Worm (Caenorhabditis elegans) whole organism, L2 larva: ENCODE measurements around the gene mrps-26.

ENCODE experiments used
- C34F6.9 ChIP-seq: fragments of 150-350 bp; optimal IDR thresholded peaks from 2 replicates; lab custom pipeline; 2014; ENCODE audit warnings: missing biosample characterization, missing genetic modification characterization
- F13H6.1 ChIP-seq: sonication (generic microtip); optimal IDR thresholded peaks from 2 replicates; lab custom pipeline; 2016; ENCODE audit warnings: missing genetic modification characterization, missing compliant biosample characterization
- R02D3.7 ChIP-seq: fragments of 150-350 bp; optimal IDR thresholded peaks from 2 replicates; lab custom pipeline; 2014; ENCODE audit warnings: missing biosample characterization, missing genetic modification characterization
- Y55F3AM.14 ChIP-seq: fragments of 200-800 bp; sonication (Bioruptor generic); optimal IDR thresholded peaks from 2 replicates; lab custom pipeline; 2018; ENCODE audit warnings: mild to moderate bottlenecking, missing genetic modification characterization, missing compliant biosample characterization
- alr-1 ChIP-seq: fragments of 150-350 bp; optimal IDR thresholded peaks from 2 replicates; lab custom pipeline; 2014; ENCODE audit warnings: missing biosample characterization, missing genetic modification characterization
- aly-2 ChIP-seq: fragments of 150-350 bp; optimal IDR thresholded peaks from 2 replicates; lab custom pipeline; 2014; ENCODE audit warnings: missing biosample characterization, missing genetic modification characterization
- ama-1 ChIP-seq: fragments of 150-350 bp; optimal IDR thresholded peaks from 2 replicates; lab custom pipeline; 2018; ENCODE audit warnings: inconsistent platforms
- blmp-1 ChIP-seq: sonication (generic microtip); optimal IDR thresholded peaks from 2 replicates; lab custom pipeline; 2017; ENCODE audit warnings: missing genetic modification characterization, mild to moderate bottlenecking, missing compliant biosample characterization, antibody characterized with exemption, moderate library complexity; ENCODE audit not compliant: insufficient read depth
- ceh-16 ChIP-seq: fragments of 150-350 bp; optimal IDR thresholded peaks from 2 replicates; lab custom pipeline; 2014; ENCODE audit warnings: missing biosample characterization, missing genetic modification characterization
- crh-2 ChIP-seq: sonication (generic microtip); optimal IDR thresholded peaks from 2 replicates; lab custom pipeline; 2017; ENCODE audit warnings: missing biosample characterization, missing genetic modification characterization
- egl-27 ChIP-seq: sonication (generic microtip); optimal IDR thresholded peaks from 3 replicates; lab custom pipeline; 2017; ENCODE audit warnings: missing biosample characterization, missing genetic modification reagents, missing genetic modification characterization
- elt-1 ChIP-seq: fragments of 150-350 bp; optimal IDR thresholded peaks from 2 replicates; lab custom pipeline; 2014; ENCODE audit warnings: missing biosample characterization, missing genetic modification characterization
- elt-3 ChIP-seq: sonication (generic microtip); optimal IDR thresholded peaks from 2 replicates; lab custom pipeline; 2017; ENCODE audit warnings: missing biosample characterization, missing genetic modification characterization
- gmeb-1 ChIP-seq: fragments of 150-350 bp; optimal IDR thresholded peaks from 2 replicates; lab custom pipeline; 2014; ENCODE audit warnings: missing biosample characterization, missing genetic modification characterization
- lin-11 ChIP-seq: fragments of 150-350 bp; sonication (generic microtip); optimal IDR thresholded peaks from 2 replicates; lab custom pipeline; 2014; ENCODE audit warnings: missing biosample characterization, missing genetic modification characterization, inconsistent platforms, mixed read lengths
- lin-13 ChIP-seq: fragments of 150-350 bp; optimal IDR thresholded peaks from 2 replicates; lab custom pipeline; 2014; ENCODE audit warnings: missing biosample characterization, missing genetic modification reagents, missing genetic modification characterization
- lin-39 ChIP-seq: fragments of 150-350 bp; optimal IDR thresholded peaks from 2 replicates; lab custom pipeline; 2014; ENCODE audit warnings: missing biosample characterization, missing genetic modification reagents, missing genetic modification characterization
- lsy-2 ChIP-seq, 2 experiments: fragments of 150-350 bp in 1 of 2; sonication (generic microtip) in 1 of 2; optimal IDR thresholded peaks; 2 replicates each; lab custom pipeline; 2014 to 2017; ENCODE audit warnings: missing biosample characterization in 2 of 2, missing genetic modification characterization in 2 of 2
- mbf-1 ChIP-seq: sonication (generic microtip); optimal IDR thresholded peaks from 2 replicates; lab custom pipeline; 2017; ENCODE audit warnings: missing biosample characterization, missing genetic modification characterization
- mdl-1 ChIP-seq, 2 experiments: fragments of 150-350 bp in 1 of 2; sonication (generic microtip) in 1 of 2; optimal IDR thresholded peaks; 2 replicates each; lab custom pipeline; 2017; ENCODE audit warnings: missing biosample characterization in 2 of 2, missing genetic modification characterization in 2 of 2
- nhr-10 ChIP-seq: sonication (generic microtip); optimal IDR thresholded peaks from 2 replicates; lab custom pipeline; 2017; ENCODE audit warnings: missing biosample characterization, missing genetic modification characterization
- nhr-11 ChIP-seq: fragments of 150-350 bp; optimal IDR thresholded peaks from 2 replicates; lab custom pipeline; 2014; ENCODE audit warnings: missing biosample characterization, missing genetic modification characterization
- nhr-12 ChIP-seq: fragments of 150-350 bp; optimal IDR thresholded peaks from 2 replicates; lab custom pipeline; 2014; ENCODE audit warnings: missing biosample characterization, missing genetic modification characterization
- nhr-21 ChIP-seq: fragments of 150-350 bp; optimal IDR thresholded peaks from 2 replicates; lab custom pipeline; 2014; ENCODE audit warnings: missing biosample characterization, missing genetic modification characterization
- nhr-23 ChIP-seq: fragments of 150-350 bp; optimal IDR thresholded peaks from 2 replicates; lab custom pipeline; 2014; ENCODE audit warnings: missing biosample characterization, missing genetic modification reagents, missing genetic modification characterization
- nhr-25 ChIP-seq: fragments of 150-350 bp; sonication (generic microtip); optimal IDR thresholded peaks from 3 replicates; lab custom pipeline; 2014; ENCODE audit warnings: missing biosample characterization, missing genetic modification characterization
- nhr-6 ChIP-seq: fragments of 150-350 bp; optimal IDR thresholded peaks from 2 replicates; lab custom pipeline; 2014; ENCODE audit warnings: missing biosample characterization, missing genetic modification characterization
- peb-1 ChIP-seq: fragments of 150-350 bp; optimal IDR thresholded peaks from 2 replicates; lab custom pipeline; 2014; ENCODE audit warnings: missing biosample characterization, missing genetic modification characterization
- sem-4 ChIP-seq: fragments of 150-350 bp; optimal IDR thresholded peaks from 2 replicates; lab custom pipeline; 2014; ENCODE audit warnings: missing biosample characterization, missing genetic modification reagents, missing genetic modification characterization
- skn-1 ChIP-seq: sonication (generic microtip); optimal IDR thresholded peaks from 2 replicates; lab custom pipeline; 2017; ENCODE audit warnings: missing biosample characterization, missing genetic modification characterization
- sma-3 ChIP-seq: sonication (generic microtip); optimal IDR thresholded peaks from 2 replicates; lab custom pipeline; 2016; ENCODE audit warnings: missing genetic modification reagents, missing genetic modification characterization, missing compliant biosample characterization
- sma-9 ChIP-seq, 2 experiments: fragments of 150-350 bp in 1 of 2; sonication (generic microtip) in 1 of 2; optimal IDR thresholded peaks; 2 replicates each; lab custom pipeline; 2014 to 2016; ENCODE audit warnings: missing genetic modification characterization in 2 of 2, mild to moderate bottlenecking in 1 of 2, missing biosample characterization in 1 of 2, missing compliant biosample characterization in 1 of 2, missing genetic modification reagents in 1 of 2, moderate library complexity in 1 of 2
- snpc-4 ChIP-seq: fragments of 150-350 bp; optimal IDR thresholded peaks from 2 replicates; lab custom pipeline; 2014; ENCODE audit warnings: missing biosample characterization, missing genetic modification characterization
- unc-55 ChIP-seq: fragments of 150-350 bp; sonication (generic microtip); optimal IDR thresholded peaks from 3 replicates; lab custom pipeline; 2014; ENCODE audit warnings: missing biosample characterization, missing genetic modification reagents, missing genetic modification characterization
- unc-62 ChIP-seq: fragments of 150-350 bp; optimal IDR thresholded peaks from 2 replicates; lab custom pipeline; 2014; ENCODE audit warnings: missing biosample characterization, missing genetic modification reagents, missing genetic modification characterization
- zag-1 ChIP-seq: fragments of 150-350 bp; optimal IDR thresholded peaks from 2 replicates; lab custom pipeline; 2014; ENCODE audit warnings: missing biosample characterization, missing genetic modification characterization
- ztf-1 ChIP-seq: fragments of 200-800 bp; sonication (Bioruptor generic); conservative IDR thresholded peaks from 2 replicates; pipeline ENCODE4 v1.3.6; 2022; ENCODE audit warnings: missing genetic modification characterization, missing compliant biosample characterization
- ztf-11 ChIP-seq: sonication (generic microtip); optimal IDR thresholded peaks from 2 replicates; lab custom pipeline; 2017; ENCODE audit warnings: missing biosample characterization, missing genetic modification characterization
- ztf-4 ChIP-seq: fragments of 150-350 bp; optimal IDR thresholded peaks from 2 replicates; lab custom pipeline; 2014; ENCODE audit warnings: missing biosample characterization, missing genetic modification characterization

mrps-26 gene

DNA sequence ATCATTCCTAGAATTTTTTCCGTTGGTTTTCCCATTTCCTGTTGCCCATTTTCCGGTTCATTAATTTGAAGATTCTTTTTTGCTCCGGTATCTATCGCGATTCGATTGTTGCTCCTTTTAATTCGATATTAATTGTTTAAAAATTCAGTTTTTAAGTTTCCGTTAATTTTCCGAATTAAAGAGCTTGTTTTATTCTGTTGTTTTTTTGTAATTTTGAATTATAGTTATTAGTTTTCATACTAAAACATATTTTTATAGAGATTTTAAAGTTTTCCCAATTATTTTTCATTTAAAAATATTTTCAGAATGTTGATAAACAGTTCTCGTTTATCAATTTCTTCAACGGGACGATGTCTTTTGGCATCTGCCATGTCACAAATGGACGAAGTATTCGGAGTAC, at the start of gene mrps-26:
mrps-26 (plus strand) TSS at position 301 of the 400 bp plus-strand sequence.
- TF ChIP-seq Y55F3AM.14 (GFP tag; lab: Kevin White, UChicago) = no peak
- TF ChIP-seq sem-4 = no peak
- TF ChIP-seq blmp-1 (tag; lab: Kevin White, UChicago) = no peak
- no peak for TF ChIP-seq nhr-6 (tag; lab: Kevin White, UChicago)
- no peak for TF ChIP-seq skn-1 (tag; lab: Kevin White, UChicago)
- no peak for TF ChIP-seq ama-1 (lab: Kevin White, UChicago)
- TF ChIP-seq mdl-1 (tag; optimal IDR thresholded peaks at IDR 0.05; lab: Kevin White, UChicago) = no peak
- TF ChIP-seq ztf-11 (tag; lab: Kevin White, UChicago) = no peak
- no peak for TF ChIP-seq R02D3.7 (tag; lab: Kevin White, UChicago)
- TF ChIP-seq elt-1 (tag; lab: Kevin White, UChicago) = no peak
- TF ChIP-seq nhr-21 (tag; lab: Kevin White, UChicago) = no peak
- no peak for TF ChIP-seq egl-27 (tag; lab: Kevin White, UChicago)
- TF ChIP-seq nhr-10 (tag; lab: Kevin White, UChicago) = no peak
- TF ChIP-seq mbf-1 = no peak
- no peak for TF ChIP-seq lsy-2 (tag; optimal IDR thresholded peaks at IDR 0.05; lab: Kevin White, UChicago)

DNA sequence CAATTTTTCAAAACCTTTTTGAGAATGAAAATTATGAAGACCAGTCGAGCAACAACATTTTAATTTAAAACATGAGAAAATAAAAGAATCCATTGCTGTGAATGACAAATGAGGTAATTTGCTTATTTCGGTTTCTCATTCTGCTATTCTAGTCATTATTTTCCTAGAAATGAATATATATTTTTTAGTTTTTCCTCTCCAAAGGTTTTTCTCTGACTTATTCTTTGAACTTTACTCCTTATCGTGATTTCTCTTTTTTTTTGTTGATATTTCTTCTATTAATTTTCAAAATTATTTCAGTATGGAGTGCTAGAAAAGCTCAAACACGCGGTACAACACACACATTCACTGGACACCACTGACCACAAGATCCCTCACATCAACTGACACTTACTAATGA, 48.8 kb upstream of the mrps-26 start, which contains the start of gene pup-2:
pup-2 (plus strand) TSS at position 301 of the 400 bp plus-strand sequence.
- no peak for TF ChIP-seq nhr-23
- no peak for TF ChIP-seq nhr-6 (tag; lab: Kevin White, UChicago)
- TF ChIP-seq ztf-1 (GFP tag; lab: Robert Waterston, UW) = no peak
- no peak for TF ChIP-seq lin-39 (tag; lab: Kevin White, UChicago)
- TF ChIP-seq nhr-25 = no peak
- no peak for TF ChIP-seq nhr-12 (tag; lab: Kevin White, UChicago)
- TF ChIP-seq zag-1 (tag; lab: Kevin White, UChicago) = no peak
- TF ChIP-seq egl-27 (tag; lab: Kevin White, UChicago) = no peak
- TF ChIP-seq sem-4 = no peak
- TF ChIP-seq ama-1 (lab: Kevin White, UChicago) = no peak
- TF ChIP-seq lin-11 (tag; lab: Kevin White, UChicago) = no peak

DNA sequence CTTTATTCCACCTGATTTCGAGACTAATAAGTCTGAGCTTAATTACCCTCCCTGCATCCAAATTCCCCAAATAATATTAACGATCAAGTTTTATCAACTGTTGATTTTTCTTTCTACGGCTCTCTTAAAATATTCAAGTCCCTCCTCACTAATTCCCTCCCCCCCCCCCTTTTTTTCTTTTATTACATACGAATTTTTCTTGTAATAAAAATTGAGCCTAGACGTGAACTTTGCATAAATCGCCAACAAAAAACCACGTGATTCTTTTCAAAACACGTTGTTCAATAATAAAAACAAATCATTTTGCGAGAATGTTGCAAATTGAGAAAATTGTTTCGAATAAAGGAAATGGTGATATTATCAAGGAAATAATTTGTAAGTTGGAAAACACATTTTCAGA, 46.0 kb upstream of the mrps-26 start, which contains the start of gene K10D2.8:
K10D2.8 (plus strand) TSS at position 301 of the 400 bp plus-strand sequence.
- no peak for TF ChIP-seq blmp-1 (tag; lab: Kevin White, UChicago)
- TF ChIP-seq lin-39 (tag; lab: Kevin White, UChicago) = no peak
- no peak for TF ChIP-seq nhr-11 (tag; lab: Kevin White, UChicago)
- no peak for TF ChIP-seq Y55F3AM.14 (GFP tag; lab: Kevin White, UChicago)
- no peak for TF ChIP-seq lsy-2 (tag; optimal IDR thresholded peaks at IDR 0.05; lab: Kevin White, UChicago)
- no peak for TF ChIP-seq snpc-4
- TF ChIP-seq elt-3 (tag; lab: Kevin White, UChicago) = no peak
- no peak for TF ChIP-seq ama-1 (lab: Kevin White, UChicago)
- no peak for TF ChIP-seq sem-4
- TF ChIP-seq ceh-16 (tag; lab: Kevin White, UChicago) = no peak
- no peak for TF ChIP-seq C34F6.9 (tag; lab: Kevin White, UChicago)
- no peak for TF ChIP-seq unc-62 (GFP tag; lab: Kevin White, UChicago)
- no peak for TF ChIP-seq nhr-12 (tag; lab: Kevin White, UChicago)
- TF ChIP-seq lin-13 (GFP tag; lab: Kevin White, UChicago) = no peak
- TF ChIP-seq crh-2 (tag; lab: Kevin White, UChicago) = no peak
- TF ChIP-seq alr-1 (tag; lab: Kevin White, UChicago) = no peak
- TF ChIP-seq zag-1 (tag; lab: Kevin White, UChicago) = no peak
- no peak for TF ChIP-seq nhr-6 (tag; lab: Kevin White, UChicago)
- TF ChIP-seq unc-55 (GFP tag; lab: Kevin White, UChicago) = no peak

DNA sequence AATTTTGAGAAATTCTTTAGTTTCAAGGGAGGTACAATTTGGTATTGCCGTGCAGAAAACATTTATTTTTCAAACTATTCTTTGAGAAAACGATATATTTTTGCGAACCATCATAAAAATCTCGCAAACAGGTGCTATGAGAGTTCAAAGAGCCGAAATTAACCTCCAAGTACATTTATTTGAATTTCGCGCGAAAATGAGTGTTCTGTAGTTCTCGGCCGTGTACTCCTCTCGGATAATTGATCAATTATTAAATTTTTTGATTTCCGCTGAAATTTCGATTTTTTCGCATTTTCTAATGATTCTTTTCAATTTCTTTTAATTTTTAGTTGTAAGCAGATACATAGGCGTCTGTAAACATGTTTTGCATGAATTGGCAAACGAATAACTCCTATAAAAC, 44.2 kb upstream of the mrps-26 start:
- TF ChIP-seq F13H6.1 (tag; lab: Kevin White, UChicago) (peak; percentile 13), unc-55 (GFP tag; lab: Kevin White, UChicago) (peak; percentile 2), aly-2 (tag; lab: Kevin White, UChicago) (no peak), lsy-2 (tag; optimal IDR thresholded peaks at IDR 0.05; lab: Kevin White, UChicago) (peak; percentile 3 to 43), sma-9 (GFP tag; optimal IDR thresholded peaks at IDR 0.05; lab: Kevin White, UChicago) (peak; percentile 50), sma-9 (tag; optimal IDR thresholded peaks at IDR 0.05; lab: Kevin White, UChicago) (no peak), ztf-4 (no peak), R02D3.7 (tag; lab: Kevin White, UChicago) (no peak), gmeb-1 (tag; lab: Kevin White, UChicago) (peak; percentile 88), sma-3 (peak; percentile 45), peb-1 (tag; lab: Kevin White, UChicago) (no peak), nhr-25 (peak; percentile 24)
